Worm (Caenorhabditis elegans) whole organism, L3 larva: ENCODE data around the gene sulp-7.

Experiments used
- R02D3.7 ChIP-seq: fragments of 150-350 bp; optimal IDR thresholded peaks from 2 replicates; lab custom pipeline; 2014; ENCODE audit warnings: missing biosample characterization, missing genetic modification characterization
- ZK546.5 ChIP-seq: sonication (generic microtip); optimal IDR thresholded peaks from 2 replicates; lab custom pipeline; 2017; ENCODE audit warnings: missing biosample characterization, missing genetic modification characterization
- aly-2 ChIP-seq: fragments of 150-350 bp; optimal IDR thresholded peaks from 2 replicates; lab custom pipeline; 2014; ENCODE audit warnings: missing biosample characterization, missing genetic modification characterization
- ama-1 ChIP-seq: fragments of 150-350 bp; optimal IDR thresholded peaks from 2 replicates; lab custom pipeline; 2018
- ceh-16 ChIP-seq: sonication (generic microtip); optimal IDR thresholded peaks from 2 replicates; lab custom pipeline; 2017; ENCODE audit warnings: missing biosample characterization, missing genetic modification characterization
- ceh-28 ChIP-seq: fragments of 150-350 bp; optimal IDR thresholded peaks from 2 replicates; lab custom pipeline; 2014; ENCODE audit warnings: missing biosample characterization, missing genetic modification reagents, missing genetic modification characterization
- ceh-82 ChIP-seq: fragments of 150-350 bp; optimal IDR thresholded peaks from 2 replicates; lab custom pipeline; 2014; ENCODE audit warnings: missing biosample characterization, missing genetic modification characterization
- elt-1 ChIP-seq: fragments of 150-350 bp; optimal IDR thresholded peaks from 2 replicates; lab custom pipeline; 2014; ENCODE audit warnings: missing biosample characterization, missing genetic modification characterization
- elt-2 ChIP-seq: sonication (generic microtip); optimal IDR thresholded peaks from 2 replicates; lab custom pipeline; 2016; ENCODE audit warnings: missing genetic modification reagents, mild to moderate bottlenecking, missing genetic modification characterization, missing compliant biosample characterization
- elt-3 ChIP-seq, 3 experiments: fragments of 150-350 bp in 1 of 3; sonication (generic microtip) in 2 of 3; optimal IDR thresholded peaks; 2 replicates in 2 of 3; 4 replicates in 1 of 3; lab custom pipeline; 2014 to 2017; ENCODE audit warnings: missing biosample characterization in 3 of 3, missing genetic modification characterization in 3 of 3
- eor-1 ChIP-seq, 2 experiments: fragments of 150-350 bp; optimal IDR thresholded peaks; 2 replicates each; lab custom pipeline; 2014 to 2018; ENCODE audit warnings: missing biosample characterization in 2 of 2, missing genetic modification characterization in 2 of 2
- fos-1 ChIP-seq: fragments of 150-350 bp; optimal IDR thresholded peaks from 2 replicates; lab custom pipeline; 2014; ENCODE audit warnings: missing biosample characterization, missing genetic modification characterization
- hmg-11 ChIP-seq: sonication (generic microtip); optimal IDR thresholded peaks from 2 replicates; lab custom pipeline; 2016; ENCODE audit warnings: missing genetic modification characterization, missing compliant biosample characterization
- jun-1 ChIP-seq: fragments of 150-350 bp; optimal IDR thresholded peaks from 2 replicates; lab custom pipeline; 2014; ENCODE audit warnings: missing biosample characterization, missing genetic modification reagents, missing genetic modification characterization
- lin-15B ChIP-seq: fragments of 150-350 bp; optimal IDR thresholded peaks from 2 replicates; lab custom pipeline; 2014; ENCODE audit warnings: missing biosample characterization, missing genetic modification characterization
- mml-1 ChIP-seq: fragments of 150-350 bp; sonication (generic microtip); optimal IDR thresholded peaks from 3 replicates; lab custom pipeline; 2014; ENCODE audit warnings: missing biosample characterization, missing genetic modification characterization
- nfya-1 ChIP-seq: sonication (generic microtip); optimal IDR thresholded peaks from 2 replicates; lab custom pipeline; 2017; ENCODE audit warnings: missing genetic modification characterization, mild to moderate bottlenecking, missing compliant biosample characterization, antibody characterized with exemption, moderate library complexity; ENCODE audit not compliant: insufficient read depth
- nhr-11 ChIP-seq: fragments of 150-350 bp; optimal IDR thresholded peaks from 2 replicates; lab custom pipeline; 2014; ENCODE audit warnings: missing biosample characterization, missing genetic modification characterization
- nhr-12 ChIP-seq: fragments of 150-350 bp; optimal IDR thresholded peaks from 2 replicates; lab custom pipeline; 2014; ENCODE audit warnings: missing biosample characterization, missing genetic modification characterization
- nhr-23 ChIP-seq: fragments of 150-350 bp; optimal IDR thresholded peaks from 2 replicates; lab custom pipeline; 2014; ENCODE audit warnings: missing biosample characterization, missing genetic modification reagents, missing genetic modification characterization
- nhr-237 ChIP-seq: fragments of 150-350 bp; optimal IDR thresholded peaks from 2 replicates; lab custom pipeline; 2014; ENCODE audit warnings: missing biosample characterization, missing genetic modification characterization
- nhr-25 ChIP-seq: sonication (generic microtip); optimal IDR thresholded peaks from 2 replicates; lab custom pipeline; 2017; ENCODE audit warnings: missing biosample characterization, missing genetic modification characterization
- nhr-28 ChIP-seq: fragments of 150-350 bp; optimal IDR thresholded peaks from 2 replicates; lab custom pipeline; 2014; ENCODE audit warnings: missing biosample characterization, missing genetic modification characterization
- nhr-43 ChIP-seq: sonication (generic microtip); optimal IDR thresholded peaks from 2 replicates; lab custom pipeline; 2016; ENCODE audit warnings: mild to moderate bottlenecking, missing genetic modification characterization, missing compliant biosample characterization; ENCODE audit not compliant: poor library complexity, severe bottlenecking
- nhr-67 ChIP-seq: fragments of 150-350 bp; optimal IDR thresholded peaks from 2 replicates; lab custom pipeline; 2014; ENCODE audit warnings: missing biosample characterization, missing genetic modification characterization
- pha-4 ChIP-seq: fragments of 150-350 bp; optimal IDR thresholded peaks from 2 replicates; lab custom pipeline; 2014; ENCODE audit warnings: missing biosample characterization, missing genetic modification reagents, missing genetic modification characterization
- pqm-1 ChIP-seq: fragments of 150-350 bp; optimal IDR thresholded peaks from 2 replicates; lab custom pipeline; 2017; ENCODE audit warnings: missing biosample characterization, missing genetic modification characterization, inconsistent platforms
- sea-2 ChIP-seq: fragments of 150-350 bp; sonication (generic microtip); optimal IDR thresholded peaks from 4 replicates; lab custom pipeline; 2014; ENCODE audit warnings: missing biosample characterization, missing genetic modification reagents, missing genetic modification characterization
- tbx-2 ChIP-seq: sonication (generic microtip); optimal IDR thresholded peaks from 2 replicates; lab custom pipeline; 2016; ENCODE audit warnings: mild to moderate bottlenecking, missing genetic modification characterization, missing compliant biosample characterization
- unc-39 ChIP-seq: sonication (generic microtip); optimal IDR thresholded peaks from 4 replicates; lab custom pipeline; 2017; ENCODE audit warnings: missing biosample characterization, missing genetic modification characterization
- unc-62 ChIP-seq: fragments of 150-350 bp; sonication (generic microtip); optimal IDR thresholded peaks from 4 replicates; lab custom pipeline; 2014; ENCODE audit warnings: missing biosample characterization, missing genetic modification reagents, missing genetic modification characterization
- zag-1 ChIP-seq: fragments of 150-350 bp; optimal IDR thresholded peaks from 2 replicates; lab custom pipeline; 2014; ENCODE audit warnings: missing biosample characterization, missing genetic modification characterization
- ztf-4 ChIP-seq: fragments of 150-350 bp; optimal IDR thresholded peaks from 2 replicates; lab custom pipeline; 2014; ENCODE audit warnings: missing biosample characterization, missing genetic modification characterization

sulp-7 gene

DNA sequence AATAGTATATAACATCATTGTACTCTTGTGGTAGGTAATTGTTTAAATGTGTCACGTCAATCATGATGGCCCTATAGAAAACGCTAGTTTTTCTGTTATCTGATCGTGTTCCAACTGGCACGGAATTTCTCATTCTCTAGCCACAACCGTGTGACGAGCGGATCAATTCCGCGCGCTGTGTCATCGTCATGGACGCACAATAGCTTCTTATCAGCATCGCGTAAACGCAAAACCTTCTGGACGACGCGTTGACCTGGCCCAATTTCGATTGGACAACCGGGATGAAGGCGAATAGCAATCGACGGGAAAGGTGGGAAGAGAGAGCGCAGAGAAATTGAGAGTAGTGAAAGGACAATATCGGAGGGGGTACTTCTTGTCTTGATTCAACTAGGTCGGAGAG lies 23.4 kb upstream of the sulp-7 start, which contains the start of gene lpr-3 (continued):
- TF ChIP-seq ceh-82 (tag; lab: Kevin White, UChicago) (no peak), aly-2 (no peak), tbx-2 (tag; lab: Kevin White, UChicago) (no peak), eor-1 (tag; optimal IDR thresholded peaks at IDR 0.05; lab: Kevin White, UChicago) (no peak)

ce11 chrX:11059744-11060143 lies 20.7 kb upstream of the sulp-7 start, which contains the start of gene lpr-6:
TSS of gene lpr-6 (plus strand) at chrX:11059994.
- TF ChIP-seq nhr-25 (tag; lab: Kevin White, UChicago) = peak; percentile 5
- no peak for TF ChIP-seq elt-2
- no peak for TF ChIP-seq lin-15B (tag; lab: Kevin White, UChicago)
- TF ChIP-seq ama-1 (lab: Kevin White, UChicago) = peak; percentile 11
- TF ChIP-seq nhr-28 (tag; lab: Kevin White, UChicago) = no peak
- TF ChIP-seq nhr-43 (tag; lab: Kevin White, UChicago) = peak; percentile 86
- no peak for TF ChIP-seq sea-2 (GFP tag; lab: Kevin White, UChicago)
- no peak for TF ChIP-seq nhr-237 (tag; lab: Kevin White, UChicago)
- TF ChIP-seq nhr-12 (tag; lab: Kevin White, UChicago) = no peak
- TF ChIP-seq zag-1 (tag; lab: Kevin White, UChicago) = no peak
- peak; percentile 87 for TF ChIP-seq nhr-23 (tag; lab: Kevin White, UChicago)
- TF ChIP-seq, all 47 proteins: peak for 4

DNA sequence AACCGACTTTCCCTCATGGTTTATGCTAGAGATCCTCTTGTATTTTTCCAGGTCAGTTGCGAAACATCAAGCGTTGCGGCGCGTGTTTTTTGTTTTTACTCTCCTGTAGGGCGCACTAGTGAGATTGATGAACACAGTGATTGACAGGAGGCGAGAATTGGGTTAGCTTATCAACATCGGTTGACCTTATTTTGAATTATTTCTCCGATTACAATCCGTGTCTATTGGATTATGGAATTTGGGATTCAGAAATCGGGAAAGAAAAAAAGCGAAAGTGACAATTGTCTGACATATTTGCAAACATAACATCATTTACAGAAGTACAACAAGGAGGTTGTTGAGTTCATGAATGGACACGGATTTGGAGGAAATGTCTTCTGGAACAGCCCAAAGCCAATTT lies 19.5 kb upstream of the sulp-7 start:
- TF ChIP-seq nhr-23 (tag; lab: Kevin White, UChicago) = peak; percentile 96
- peak; percentile 14 for TF ChIP-seq nhr-43 (tag; lab: Kevin White, UChicago)
- no peak for TF ChIP-seq aly-2
- peak in 1 of 3 experiments; percentile 26 for TF ChIP-seq elt-3 (tag; optimal IDR thresholded peaks at IDR 0.05; lab: Kevin White, UChicago)
- peak; percentile 65 for TF ChIP-seq ama-1 (lab: Kevin White, UChicago)

- TF ChIP-seq nhr-43 (tag; lab: Kevin White, UChicago) = peak; percentile 8
- no peak for TF ChIP-seq nhr-237 (tag; lab: Kevin White, UChicago)
- peak; percentile 5 for TF ChIP-seq elt-1 (tag; lab: Kevin White, UChicago)
- no peak for TF ChIP-seq nhr-11 (tag; lab: Kevin White, UChicago)
- TF ChIP-seq fos-1 = no peak
- TF ChIP-seq elt-3 (tag; optimal IDR thresholded peaks at IDR 0.05; lab: Kevin White, UChicago) = no peak
- no peak for TF ChIP-seq ZK546.5 (tag; lab: Kevin White, UChicago)
- TF ChIP-seq pqm-1 (tag; lab: Kevin White, UChicago) = no peak
- peak; percentile 82 for TF ChIP-seq nhr-23 (tag; lab: Kevin White, UChicago)
- no peak for TF ChIP-seq nhr-28 (tag; lab: Kevin White, UChicago)
- TF ChIP-seq nfya-1 (tag; lab: Kevin White, UChicago) = no peak
- TF ChIP-seq ztf-4 = no peak
- TF ChIP-seq nhr-25 (tag; lab: Kevin White, UChicago) = peak; percentile 57
- no peak for TF ChIP-seq jun-1 (tag; lab: Kevin White, UChicago)
- no peak for TF ChIP-seq R02D3.7
Measured at ce11 chrX:11061904-11062303, 18.6 kb upstream of the sulp-7 start, which contains the start of gene lpr-5. TSS of gene lpr-5 (plus strand) at chrX:11062123.

ce11 chrX:11064799-11065198 lies 15.7 kb upstream of the sulp-7 start, which contains the start of gene lpr-4:
TSS of gene lpr-4 (plus strand) at chrX:11065126.
- TF ChIP-seq ceh-28 (tag; lab: Kevin White, UChicago) (no peak), mml-1 (tag; lab: Kevin White, UChicago) (no peak), nhr-43 (tag; lab: Kevin White, UChicago) (peak; percentile 56), ZK546.5 (tag; lab: Kevin White, UChicago) (no peak), nhr-25 (tag; lab: Kevin White, UChicago) (peak; percentile 49), hmg-11 (no peak), sea-2 (GFP tag; lab: Kevin White, UChicago) (no peak), ceh-16 (tag; lab: Kevin White, UChicago) (no peak), pha-4 (tag; lab: Kevin White, UChicago) (no peak), unc-39 (tag; lab: Kevin White, UChicago) (no peak), aly-2 (no peak), unc-62 (GFP tag; lab: Kevin White, UChicago) (peak; percentile 60), nhr-28 (tag; lab: Kevin White, UChicago) (no peak), nhr-67 (tag; lab: Kevin White, UChicago) (no peak), pqm-1 (tag; lab: Kevin White, UChicago) (no peak), zag-1 (tag; lab: Kevin White, UChicago) (no peak), nhr-23 (tag; lab: Kevin White, UChicago) (peak; percentile 99), ceh-82 (tag; lab: Kevin White, UChicago) (no peak)
